Worm (Caenorhabditis elegans) whole organism, early embryonic: Measurements from ENCODE around the gene fbxa-184.

ENCODE experiments used
- F13C5.2 ChIP-seq: sonication (generic microtip); optimal IDR thresholded peaks from 2 replicates; lab custom pipeline; 2017; ENCODE audit warnings: mild to moderate bottlenecking, missing genetic modification characterization, inconsistent platforms, missing compliant biosample characterization
- aly-1 ChIP-seq: sonication (generic microtip); optimal IDR thresholded peaks from 2 replicates; lab custom pipeline; 2016; ENCODE audit warnings: missing genetic modification characterization, missing compliant biosample characterization
- ama-1 ChIP-seq: fragments of 150-350 bp; optimal IDR thresholded peaks from 2 replicates; lab custom pipeline; 2014
- ceh-13 ChIP-seq: fragments of 200-800 bp; sonication (Bioruptor generic); optimal IDR thresholded peaks from 2 replicates; lab custom pipeline; 2018; ENCODE audit warnings: mild to moderate bottlenecking, missing genetic modification characterization, missing compliant biosample characterization
- hmg-4 ChIP-seq: fragments of 200-800 bp; sonication (Bioruptor generic); optimal IDR thresholded peaks from 2 replicates; lab custom pipeline; 2018; ENCODE audit warnings: mild to moderate bottlenecking, missing genetic modification characterization, missing compliant biosample characterization
- pes-1 ChIP-seq: fragments of 200-800 bp; sonication (Bioruptor generic); IDR thresholded peaks from 2 replicates; pipeline ENCODE4 v1.3.6; 2022; ENCODE audit warnings: missing genetic modification reagents, missing genetic modification characterization, missing compliant biosample characterization
- scrt-1 ChIP-seq: fragments of 200-800 bp; sonication (Bioruptor generic); IDR thresholded peaks from 2 replicates; pipeline ENCODE4 v1.3.6; 2022; ENCODE audit warnings: missing genetic modification characterization, missing compliant biosample characterization
- tbx-11 ChIP-seq: fragments of 200-800 bp; sonication (Bioruptor generic); IDR thresholded peaks from 2 replicates; pipeline ENCODE4 v1.3.6; 2022; ENCODE audit warnings: missing genetic modification characterization, missing compliant biosample characterization
- tbx-37 ChIP-seq: fragments of 200-800 bp; sonication (Bioruptor generic); conservative IDR thresholded peaks from 2 replicates; pipeline ENCODE4 v1.3.6; 2022; ENCODE audit warnings: missing genetic modification reagents, missing genetic modification characterization, missing compliant biosample characterization

DNA sequence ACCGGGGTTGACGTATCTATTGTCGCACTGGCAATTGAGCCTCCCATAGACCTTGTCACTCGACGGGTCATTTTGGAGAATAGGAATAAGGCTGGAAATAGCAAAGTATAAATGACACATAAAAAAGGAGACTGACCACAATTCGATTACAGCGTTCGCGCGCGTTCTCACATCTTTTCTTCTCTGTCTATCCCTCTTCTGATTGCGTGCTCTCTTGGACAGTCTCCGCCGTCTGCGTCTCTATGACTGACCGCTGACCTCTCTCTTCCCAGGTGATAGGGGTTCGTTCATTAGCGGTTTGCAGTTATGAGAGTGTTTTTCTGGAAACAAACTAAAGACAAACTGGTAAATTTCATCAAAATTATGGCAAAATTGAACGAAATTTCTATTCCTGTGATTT lies 26.3 kb downstream of the fbxa-184 start, which contains the start of gene ceh-83:
- no peak for TF ChIP-seq F13C5.2 (tag; lab: Kevin White, UChicago)
- no peak for TF ChIP-seq pes-1 (GFP tag; lab: Robert Waterston, UW)
- TF ChIP-seq ama-1 = no peak
- no peak for TF ChIP-seq scrt-1 (GFP tag; lab: Robert Waterston, UW)
- TF ChIP-seq tbx-37 (GFP tag; lab: Robert Waterston, UW) = no peak
- no peak for TF ChIP-seq tbx-11 (GFP tag; lab: Robert Waterston, UW)
- no peak for TF ChIP-seq aly-1 (tag; lab: Kevin White, UChicago)
- TF ChIP-seq ceh-13 (GFP tag; lab: Kevin White, UChicago) = no peak
- no peak for TF ChIP-seq hmg-4
